Fruit fly (Drosophila melanogaster): ENCODE data around the gene Gfat2.

DNA sequence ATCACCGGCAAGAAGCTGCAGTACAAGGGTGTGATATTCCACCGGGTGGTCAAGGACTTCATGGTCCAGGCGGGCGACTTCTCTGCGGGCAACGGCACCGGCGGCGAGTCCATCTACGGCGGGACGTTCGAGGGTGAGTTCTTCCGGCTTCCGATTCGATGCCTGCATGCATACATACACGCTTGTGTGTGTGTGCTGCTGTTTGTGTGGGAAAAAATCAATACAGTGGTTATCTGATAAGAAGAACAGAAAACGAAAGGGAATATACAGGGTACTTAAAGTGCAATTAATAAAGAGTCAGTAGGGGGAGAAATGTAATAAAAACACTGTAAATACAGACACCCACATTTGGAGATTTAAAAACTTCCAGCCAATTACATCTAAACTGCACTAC, 1.0 kb upstream of the Gfat2 start:
- TF ChIP-seq CG32121 (GFP tag; IDR thresholded peaks at IDR 0.05) (no peak), gl (tag; optimal IDR thresholded peaks at IDR 0.05) (no peak), EcR (GFP tag; optimal IDR thresholded peaks at IDR 0.05) (no peak), CG13204 (GFP tag; optimal IDR thresholded peaks at IDR 0.05) (no peak), CG8159 (tag; optimal IDR thresholded peaks at IDR 0.05) (no peak)

Measured in whole organism, pupa.